Worm (Caenorhabditis elegans) whole organism, L3 larva: ENCODE data around the gene C55A1.4.

ENCODE experiments used
- R02D3.7 ChIP-seq: fragments of 150-350 bp; optimal IDR thresholded peaks from 2 replicates; lab custom pipeline; 2014; ENCODE audit warnings: missing biosample characterization, missing genetic modification characterization
- aly-2 ChIP-seq: fragments of 150-350 bp; optimal IDR thresholded peaks from 2 replicates; lab custom pipeline; 2014; ENCODE audit warnings: missing biosample characterization, missing genetic modification characterization
- ceh-82 ChIP-seq: fragments of 150-350 bp; optimal IDR thresholded peaks from 2 replicates; lab custom pipeline; 2014; ENCODE audit warnings: missing biosample characterization, missing genetic modification characterization
- daf-12 ChIP-seq: fragments of 150-350 bp; optimal IDR thresholded peaks from 2 replicates; lab custom pipeline; 2014; ENCODE audit warnings: missing biosample characterization, missing genetic modification reagents, missing genetic modification characterization
- jun-1 ChIP-seq: fragments of 150-350 bp; optimal IDR thresholded peaks from 2 replicates; lab custom pipeline; 2014; ENCODE audit warnings: missing biosample characterization, missing genetic modification reagents, missing genetic modification characterization
- lin-39 ChIP-seq: fragments of 150-350 bp; optimal IDR thresholded peaks from 2 replicates; lab custom pipeline; 2018; ENCODE audit warnings: missing biosample characterization, missing genetic modification reagents, missing genetic modification characterization
- nfya-1 ChIP-seq: sonication (generic microtip); optimal IDR thresholded peaks from 2 replicates; lab custom pipeline; 2017; ENCODE audit warnings: missing genetic modification characterization, mild to moderate bottlenecking, missing compliant biosample characterization, antibody characterized with exemption, moderate library complexity; ENCODE audit not compliant: insufficient read depth
- nhr-12 ChIP-seq: fragments of 150-350 bp; optimal IDR thresholded peaks from 2 replicates; lab custom pipeline; 2014; ENCODE audit warnings: missing biosample characterization, missing genetic modification characterization
- nhr-25 ChIP-seq: sonication (generic microtip); optimal IDR thresholded peaks from 2 replicates; lab custom pipeline; 2017; ENCODE audit warnings: missing biosample characterization, missing genetic modification characterization
- skn-1 ChIP-seq: fragments of 150-350 bp; optimal IDR thresholded peaks from 2 replicates; lab custom pipeline; 2014; ENCODE audit warnings: missing biosample characterization, missing genetic modification characterization
- snpc-4 ChIP-seq: fragments of 150-350 bp; optimal IDR thresholded peaks from 2 replicates; lab custom pipeline; 2014; ENCODE audit warnings: missing biosample characterization, missing genetic modification characterization
- tbx-2 ChIP-seq: sonication (generic microtip); optimal IDR thresholded peaks from 2 replicates; lab custom pipeline; 2016; ENCODE audit warnings: mild to moderate bottlenecking, missing genetic modification characterization, missing compliant biosample characterization
- unc-62 ChIP-seq: fragments of 150-350 bp; sonication (generic microtip); optimal IDR thresholded peaks from 4 replicates; lab custom pipeline; 2014; ENCODE audit warnings: missing biosample characterization, missing genetic modification reagents, missing genetic modification characterization
- ztf-4 ChIP-seq: fragments of 150-350 bp; optimal IDR thresholded peaks from 2 replicates; lab custom pipeline; 2014; ENCODE audit warnings: missing biosample characterization, missing genetic modification characterization

DNA sequence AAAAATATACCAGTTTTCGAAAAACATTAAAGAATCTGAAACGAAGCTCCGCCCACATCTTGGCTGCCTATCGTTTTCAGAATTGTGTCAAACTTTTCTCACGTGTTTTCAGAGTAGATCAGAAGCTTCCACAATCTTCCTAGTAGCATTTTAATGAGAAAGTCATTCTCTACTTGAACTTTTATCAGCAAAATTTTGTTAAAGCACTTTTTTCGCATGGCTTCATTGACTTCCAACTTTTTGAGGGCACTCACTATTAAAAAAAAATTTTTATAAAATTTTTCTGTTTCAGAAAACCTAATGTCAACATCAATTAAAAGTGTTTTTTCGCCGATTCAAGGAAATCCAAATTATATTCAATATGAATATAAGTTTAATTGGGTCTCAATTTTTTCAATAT is 7.1 kb upstream of the C55A1.4 start, which contains the start of gene sru-42:
- TF ChIP-seq snpc-4 (tag; lab: Kevin White, UChicago), result no peak
- TF ChIP-seq skn-1 (tag; lab: Kevin White, UChicago), result no peak
- TF ChIP-seq nhr-12, result no peak
- TF ChIP-seq nhr-25 (tag; lab: Kevin White, UChicago), result no peak
- no peak for TF ChIP-seq ceh-82 (tag; lab: Kevin White, UChicago)
- no peak for TF ChIP-seq ztf-4 (tag; lab: Kevin White, UChicago)
- no peak for TF ChIP-seq daf-12 (tag; lab: Kevin White, UChicago)
- no peak for TF ChIP-seq unc-62 (GFP tag; lab: Kevin White, UChicago)
- no peak for TF ChIP-seq R02D3.7 (tag; lab: Kevin White, UChicago)
- TF ChIP-seq tbx-2 (tag; lab: Kevin White, UChicago), result no peak
- no peak for TF ChIP-seq aly-2
- no peak for TF ChIP-seq lin-39
- no peak for TF ChIP-seq jun-1
- no peak for TF ChIP-seq nfya-1 (tag; lab: Kevin White, UChicago)
